Fruit fly (Drosophila melanogaster) whole organism, embryonic: ENCODE results near the gene CG46303.
A peak's percentile ranks its signal among the peaks of the same experiment; 100 is the strongest.

Experiments used
- Abd-B ChIP-seq: fragments of 200-800 bp; sonication (Bioruptor generic); optimal IDR thresholded peaks from 2 replicates; lab custom pipeline; 2018; ENCODE audit warnings: missing biosample characterization, mild to moderate bottlenecking, missing genetic modification characterization, moderate library complexity
- CG10321 ChIP-seq: fragments of 200-800 bp; sonication (Bioruptor generic); IDR thresholded peaks from 2 replicates; pipeline ENCODE4 v1.3.6; 2022; ENCODE audit warnings: missing biosample characterization, missing genetic modification characterization
- CG10543 ChIP-seq: fragments of 200-800 bp; sonication (Bioruptor generic); optimal IDR thresholded peaks from 3 replicates; lab custom pipeline; 2017; ENCODE audit warnings: missing biosample characterization, mild to moderate bottlenecking, missing genetic modification characterization, moderate library complexity
- CG11696 ChIP-seq: fragments of 200-800 bp; sonication (Bioruptor generic); IDR thresholded peaks from 2 replicates; pipeline ENCODE4 v1.3.6; 2022; ENCODE audit warnings: missing biosample characterization, missing genetic modification characterization
- CG12219 ChIP-seq: fragments of 200-800 bp; sonication (Bioruptor generic); optimal IDR thresholded peaks from 3 replicates; lab custom pipeline; 2018; ENCODE audit warnings: missing biosample characterization, mild to moderate bottlenecking, missing genetic modification characterization
- CG12299 ChIP-seq: fragments of 200-800 bp; sonication (Bioruptor generic); optimal IDR thresholded peaks from 2 replicates; lab custom pipeline; 2018; ENCODE audit warnings: missing biosample characterization, mild to moderate bottlenecking, missing genetic modification characterization
- CG12391 ChIP-seq: fragments of 200-800 bp; sonication (Bioruptor generic); optimal IDR thresholded peaks from 3 replicates; lab custom pipeline; 2018; ENCODE audit warnings: missing biosample characterization, mild to moderate bottlenecking, missing genetic modification characterization, moderate library complexity
- CG12769 ChIP-seq: fragments of 200-800 bp; sonication (Bioruptor generic); optimal IDR thresholded peaks from 2 replicates; lab custom pipeline; 2019; ENCODE audit warnings: missing biosample characterization, mild to moderate bottlenecking, missing genetic modification characterization, moderate library complexity
- CG13287 ChIP-seq: fragments of 200-800 bp; sonication (Bioruptor generic); IDR thresholded peaks from 2 replicates; pipeline ENCODE4 v1.3.6; 2022; ENCODE audit warnings: missing biosample characterization, missing genetic modification characterization; ENCODE audit not compliant: partially characterized antibody
- CG14710 ChIP-seq: fragments of 200-800 bp; sonication (Bioruptor generic); optimal IDR thresholded peaks from 3 replicates; lab custom pipeline; 2019; ENCODE audit warnings: missing biosample characterization, mild to moderate bottlenecking, missing genetic modification characterization, moderate library complexity
- CG15514 ChIP-seq: fragments of 200-800 bp; sonication (Bioruptor generic); optimal IDR thresholded peaks from 3 replicates; lab custom pipeline; 2017; ENCODE audit warnings: missing biosample characterization, missing genetic modification characterization, mild to moderate bottlenecking, moderate library complexity, missing genetic modification reagents
- CG1647 ChIP-seq: fragments of 200-800 bp; sonication (Bioruptor generic); optimal IDR thresholded peaks from 3 replicates; lab custom pipeline; 2016; ENCODE audit warnings: missing biosample characterization, missing genetic modification characterization
- CG17186 ChIP-seq: fragments of 200-800 bp; sonication (Bioruptor generic); optimal IDR thresholded peaks from 3 replicates; lab custom pipeline; 2017; ENCODE audit warnings: missing biosample characterization, missing genetic modification reagents, missing genetic modification characterization
- CG2678 ChIP-seq: fragments of 200-800 bp; sonication (Bioruptor generic); optimal IDR thresholded peaks from 3 replicates; lab custom pipeline; 2019; ENCODE audit warnings: missing biosample characterization, mild to moderate bottlenecking, missing genetic modification characterization, moderate library complexity
- CG31224 ChIP-seq: fragments of 200-800 bp; sonication (Bioruptor generic); IDR thresholded peaks from 2 replicates; pipeline ENCODE4 v1.3.6; 2022; ENCODE audit warnings: missing biosample characterization, missing genetic modification characterization
- CG33557 ChIP-seq: fragments of 200-800 bp; sonication (Bioruptor generic); optimal IDR thresholded peaks from 2 replicates; lab custom pipeline; 2019; ENCODE audit warnings: missing biosample characterization, mild to moderate bottlenecking, missing genetic modification characterization, moderate library complexity
- CG43689 ChIP-seq: fragments of 200-800 bp; sonication (Bioruptor generic); IDR thresholded peaks from 2 replicates; pipeline ENCODE4 v1.3.6; 2022; ENCODE audit warnings: missing biosample characterization, missing genetic modification characterization
- CG6813 ChIP-seq: fragments of 200-800 bp; sonication (Bioruptor generic); optimal IDR thresholded peaks from 2 replicates; lab custom pipeline; 2017; ENCODE audit warnings: missing biosample characterization, missing genetic modification characterization, mild to moderate bottlenecking, moderate library complexity, missing genetic modification reagents
- CG8359 ChIP-seq: fragments of 200-800 bp; sonication (Bioruptor generic); optimal IDR thresholded peaks from 2 replicates; lab custom pipeline; 2017; ENCODE audit warnings: missing biosample characterization, mild to moderate bottlenecking, missing genetic modification characterization, borderline replicate concordance
- CG9437 ChIP-seq: fragments of 200-800 bp; sonication (Bioruptor generic); optimal IDR thresholded peaks from 2 replicates; lab custom pipeline; 2018; ENCODE audit warnings: missing biosample characterization, mild to moderate bottlenecking, missing genetic modification characterization
- CG9797 ChIP-seq: fragments of 200-800 bp; sonication (Bioruptor generic); optimal IDR thresholded peaks from 3 replicates; lab custom pipeline; 2018; ENCODE audit warnings: missing biosample characterization, mild to moderate bottlenecking, missing genetic modification characterization
- CkIIα-i1 ChIP-seq: fragments of 200-800 bp; sonication (Bioruptor generic); IDR thresholded peaks from 2 replicates; pipeline ENCODE4 v1.3.6; 2022; ENCODE audit warnings: missing biosample characterization, missing genetic modification characterization
- H15 ChIP-seq: fragments of 200-800 bp; sonication (Bioruptor generic); IDR thresholded peaks from 3 replicates; pipeline ENCODE4 v1.3.6; 2022; ENCODE audit warnings: missing biosample characterization, missing genetic modification characterization
- Neu2 ChIP-seq: fragments of 200-800 bp; sonication (Bioruptor generic); optimal IDR thresholded peaks from 3 replicates; lab custom pipeline; 2016; ENCODE audit warnings: missing biosample characterization, missing genetic modification characterization, borderline replicate concordance
- Pdp1 ChIP-seq, 2 experiments: fragments of 200-800 bp; sonication (Bioruptor generic); optimal IDR thresholded peaks; 3 replicates each; lab custom pipeline; 2016; ENCODE audit warnings: missing biosample characterization in 2 of 2, missing genetic modification characterization in 2 of 2, mild to moderate bottlenecking in 1 of 2, moderate library complexity in 1 of 2
- Rfx ChIP-seq: fragments of 200-800 bp; sonication (Bioruptor generic); IDR thresholded peaks from 2 replicates; pipeline ENCODE4 v1.3.6; 2022; ENCODE audit warnings: missing biosample characterization, missing genetic modification characterization
- Sox102F ChIP-seq: fragments of 200-800 bp; sonication (Bioruptor generic); optimal IDR thresholded peaks from 2 replicates; lab custom pipeline; 2018; ENCODE audit warnings: missing biosample characterization, mild to moderate bottlenecking, missing genetic modification characterization, moderate library complexity
- Spps ChIP-seq: fragments of 200-800 bp; sonication (Bioruptor generic); optimal IDR thresholded peaks from 2 replicates; lab custom pipeline; 2018; ENCODE audit warnings: missing biosample characterization, mild to moderate bottlenecking, missing genetic modification characterization
- Sry-δ ChIP-seq: fragments of 200-800 bp; sonication (Bioruptor generic); optimal IDR thresholded peaks from 2 replicates; lab custom pipeline; 2016; ENCODE audit warnings: missing biosample characterization, missing genetic modification characterization
- Trl ChIP-seq, 3 experiments: fragments of >200 bp in 2 of 3; fragments of 200-800 bp in 1 of 3; sonication (Bioruptor generic) in 1 of 3; optimal IDR thresholded peaks; 2 replicates in 1 of 3; 3 replicates in 2 of 3; lab custom pipeline; 2016 to 2017; ENCODE audit warnings: missing biosample characterization in 1 of 3, missing genetic modification characterization in 1 of 3
- ab ChIP-seq: fragments of 200-800 bp; sonication (Bioruptor generic); optimal IDR thresholded peaks from 2 replicates; lab custom pipeline; 2016; ENCODE audit warnings: missing biosample characterization, missing genetic modification characterization
- abd-A ChIP-seq: fragments of 200-800 bp; sonication (Bioruptor generic); optimal IDR thresholded peaks from 3 replicates; lab custom pipeline; 2019; ENCODE audit warnings: missing biosample characterization, mild to moderate bottlenecking, missing genetic modification characterization, moderate library complexity
- ara ChIP-seq: fragments of 200-800 bp; sonication (Bioruptor generic); IDR thresholded peaks from 2 replicates; pipeline ENCODE4 v1.3.6; 2022; ENCODE audit warnings: missing biosample characterization, missing genetic modification characterization
- cad ChIP-seq: fragments of >200 bp; optimal IDR thresholded peaks from 2 replicates; lab custom pipeline; 2017; ENCODE audit warnings: missing biosample characterization, missing genetic modification characterization
- dimm ChIP-seq: fragments of 200-800 bp; sonication (Bioruptor generic); IDR thresholded peaks from 2 replicates; pipeline ENCODE4 v1.3.6; 2022; ENCODE audit warnings: missing biosample characterization, missing genetic modification characterization
- esg ChIP-seq: fragments of 200-800 bp; sonication (Bioruptor generic); conservative IDR thresholded peaks from 2 replicates; pipeline ENCODE4 v1.3.6; 2022; ENCODE audit warnings: missing biosample characterization, missing genetic modification characterization
- eyg ChIP-seq: fragments of 200-800 bp; sonication (Bioruptor generic); optimal IDR thresholded peaks from 3 replicates; lab custom pipeline; 2016; ENCODE audit warnings: missing biosample characterization, missing genetic modification characterization
- gfzf ChIP-seq: fragments of 200-800 bp; sonication (Bioruptor generic); optimal IDR thresholded peaks from 2 replicates; lab custom pipeline; 2016; ENCODE audit warnings: missing biosample characterization, mild to moderate bottlenecking, missing genetic modification characterization, moderate library complexity
- hbn ChIP-seq: fragments of 200-800 bp; sonication (Bioruptor generic); IDR thresholded peaks from 2 replicates; pipeline ENCODE4 v1.3.6; 2022; ENCODE audit warnings: missing biosample characterization, missing genetic modification characterization; ENCODE audit not compliant: partially characterized antibody
- hkb ChIP-seq, 2 experiments: fragments of 200-800 bp in 1 of 2; fragments of >200 bp in 1 of 2; sonication (Bioruptor generic) in 1 of 2; IDR thresholded peaks in 1 of 2; optimal IDR thresholded peaks in 1 of 2; 2 replicates each; pipeline versions ENCODE4 v1.3.6 to Lab custom; 2017 to 2022; ENCODE audit warnings: missing biosample characterization in 1 of 2, missing genetic modification characterization in 1 of 2
- klu ChIP-seq: fragments of 200-800 bp; sonication (Bioruptor generic); IDR thresholded peaks from 2 replicates; pipeline ENCODE4 v1.3.6; 2022; ENCODE audit warnings: missing biosample characterization, missing genetic modification characterization
- mirr ChIP-seq: fragments of 200-800 bp; sonication (Bioruptor generic); optimal IDR thresholded peaks from 3 replicates; lab custom pipeline; 2018; ENCODE audit warnings: missing biosample characterization, mild to moderate bottlenecking, missing genetic modification characterization
- nmo ChIP-seq: fragments of 200-800 bp; sonication (Bioruptor generic); optimal IDR thresholded peaks from 2 replicates; lab custom pipeline; 2018; ENCODE audit warnings: missing biosample characterization, mild to moderate bottlenecking, missing genetic modification characterization, moderate library complexity
- pb ChIP-seq: fragments of 200-800 bp; sonication (Bioruptor generic); optimal IDR thresholded peaks from 3 replicates; lab custom pipeline; 2016; ENCODE audit warnings: missing biosample characterization, missing genetic modification characterization
- psq ChIP-seq: fragments of 200-800 bp; sonication (Bioruptor generic); optimal IDR thresholded peaks from 2 replicates; lab custom pipeline; 2017; ENCODE audit warnings: missing biosample characterization, missing genetic modification characterization
- run ChIP-seq: fragments of 200-800 bp; sonication (Bioruptor generic); optimal IDR thresholded peaks from 3 replicates; lab custom pipeline; 2018; ENCODE audit warnings: missing biosample characterization, mild to moderate bottlenecking, missing genetic modification characterization
- sima ChIP-seq: fragments of 200-800 bp; sonication (Bioruptor generic); optimal IDR thresholded peaks from 2 replicates; lab custom pipeline; 2016; ENCODE audit warnings: missing biosample characterization, missing genetic modification characterization
- sna ChIP-seq: fragments of 200-800 bp; sonication (Bioruptor generic); IDR thresholded peaks from 2 replicates; pipeline ENCODE4 v1.3.6; 2022; ENCODE audit warnings: missing biosample characterization, missing genetic modification characterization; ENCODE audit not compliant: partially characterized antibody
- ttk ChIP-seq: fragments of 200-800 bp; sonication (Bioruptor generic); IDR thresholded peaks from 2 replicates; pipeline ENCODE4 v2.1.2; 2022; ENCODE audit warnings: missing biosample characterization, missing genetic modification characterization

Gene CG46303

DNA sequence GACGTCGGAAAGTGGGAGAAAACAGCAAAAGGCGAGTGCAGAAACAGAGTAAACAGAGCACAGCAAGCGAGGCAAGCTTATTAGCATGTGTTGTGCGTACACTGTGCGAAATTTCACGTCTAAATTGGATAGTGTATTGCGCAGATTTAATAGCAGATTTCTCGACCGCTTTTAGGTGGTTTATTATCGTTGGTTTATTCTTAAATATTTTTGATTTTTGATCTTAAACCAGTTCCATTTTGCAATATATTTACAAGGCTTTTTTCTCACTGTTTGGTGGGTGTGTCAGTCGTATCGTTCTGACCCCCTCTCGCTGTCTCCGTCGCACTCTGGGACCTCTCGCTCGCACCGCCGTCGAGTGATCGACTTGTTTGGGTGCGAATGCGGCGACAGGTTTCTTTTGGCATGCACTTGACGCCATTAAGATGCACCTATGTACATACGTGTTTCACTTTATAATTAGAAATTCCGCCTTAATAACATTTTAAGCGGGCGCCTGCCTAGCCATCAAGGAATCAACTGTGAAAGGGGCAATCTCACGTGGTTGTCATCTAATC is 12.3 kb downstream of the CG46303 start (continued):
- TF ChIP-seq hkb (optimal IDR thresholded peaks at IDR 0.05; lab: Kevin White, UChicago) (no peak), hkb (GFP tag; IDR thresholded peaks at IDR 0.05; lab: Robert Waterston, UW) (no peak), CG10321 (no peak), CG12219 (no peak), Sox102F (GFP tag; lab: Kevin White, UChicago) (peak; percentile 42), ab (no peak), CG12299 (tag; lab: Kevin White, UChicago) (no peak), CG10543 (no peak), mirr (GFP tag; lab: Kevin White, UChicago) (no peak), sna (GFP tag; lab: Robert Waterston, UW) (no peak), Pdp1 (GFP tag; optimal IDR thresholded peaks at IDR 0.05; lab: Kevin White, UChicago) (peak in 1 of 2 experiments; percentile 24), CG11696 (GFP tag; lab: Robert Waterston, UW) (no peak), CG31224 (no peak), run (tag; lab: Kevin White, UChicago) (no peak), ara (peak; percentile 48; the same call in 1 of the 2 replicates), CG9437 (no peak), CG12769 (tag; lab: Kevin White, UChicago) (no peak), CkIIα-i1 (GFP tag; lab: Robert Waterston, UW) (no peak), CG1647 (no peak), abd-A (tag; lab: Kevin White, UChicago) (no peak), Abd-B (GFP tag; lab: Kevin White, UChicago) (no peak), CG17186 (no peak), hbn (GFP tag; lab: Robert Waterston, UW) (no peak), Neu2 (GFP tag; lab: Kevin White, UChicago) (no peak), psq (GFP tag; lab: Kevin White, UChicago) (no peak), dimm (GFP tag; lab: Robert Waterston, UW) (no peak), CG15514 (GFP tag; lab: Kevin White, UChicago) (no peak), Spps (tag; lab: Kevin White, UChicago) (no peak), CG14710 (no peak), CG2678 (tag; lab: Kevin White, UChicago) (peak; percentile 15), eyg (GFP tag; lab: Kevin White, UChicago) (no peak), esg (GFP tag; lab: Robert Waterston, UW) (0 out of 2 replicates have a peak, but pooled peaks have one; percentile 11), gfzf (GFP tag; lab: Kevin White, UChicago) (no peak), sima (GFP tag; lab: Kevin White, UChicago) (no peak), CG12391 (tag; lab: Kevin White, UChicago) (no peak), Trl (optimal IDR thresholded peaks at IDR 0.05; lab: Kevin White, UChicago) (no peak), Trl (GFP tag; optimal IDR thresholded peaks at IDR 0.05; lab: Kevin White, UChicago) (no peak), nmo (GFP tag; lab: Kevin White, UChicago) (peak; percentile 25), CG43689 (GFP tag; lab: Robert Waterston, UW) (no peak), H15 (GFP tag; lab: Robert Waterston, UW) (no peak), ttk (GFP tag; lab: Robert Waterston, UW) (no peak; the same call in 1 of the 2 replicates), klu (GFP tag; lab: Robert Waterston, UW) (no peak), CG8359 (GFP tag; lab: Kevin White, UChicago) (no peak), Sry-δ (GFP tag; lab: Kevin White, UChicago) (peak; percentile 2), CG6813 (GFP tag; lab: Kevin White, UChicago) (no peak), cad (GFP tag; lab: Kevin White, UChicago) (no peak), Rfx (0 out of 2 replicates have a peak, but pooled peaks have one; percentile 25), CG33557 (GFP tag; lab: Kevin White, UChicago) (no peak), CG9797 (GFP tag; lab: Kevin White, UChicago) (no peak), CG13287 (GFP tag; lab: Robert Waterston, UW) (no peak), pb (GFP tag; lab: Kevin White, UChicago) (no peak)
